Worm (Caenorhabditis elegans) whole organism, L4 larva: ENCODE results near the gene str-106.

Experiments
- dpl-1 ChIP-seq: fragments of 150-350 bp; optimal IDR thresholded peaks from 2 replicates; lab custom pipeline; 2014; ENCODE audit warnings: missing biosample characterization, missing genetic modification reagents, missing genetic modification characterization
- fos-1 ChIP-seq: fragments of 150-350 bp; optimal IDR thresholded peaks from 2 replicates; lab custom pipeline; 2014; ENCODE audit warnings: missing biosample characterization, missing genetic modification characterization
- mdl-1 ChIP-seq, 2 experiments: fragments of 150-350 bp in 1 of 2; sonication (generic microtip) in 1 of 2; optimal IDR thresholded peaks; 2 replicates each; lab custom pipeline; 2014 to 2017; ENCODE audit warnings: missing biosample characterization in 2 of 2, missing genetic modification characterization in 2 of 2
- ztf-11 ChIP-seq: fragments of 150-350 bp; optimal IDR thresholded peaks from 2 replicates; lab custom pipeline; 2014; ENCODE audit warnings: missing biosample characterization, missing genetic modification characterization

- no peak for TF ChIP-seq fos-1 (tag; lab: Kevin White, UChicago)
- TF ChIP-seq mdl-1 (tag; optimal IDR thresholded peaks at IDR 0.05; lab: Kevin White, UChicago), result no peak
- no peak for TF ChIP-seq dpl-1
- TF ChIP-seq ztf-11 (tag; lab: Kevin White, UChicago), result no peak
Measured at ce11 chrV:16229439-16229838, 49.0 kb downstream of the str-106 start.
